Fruit fly (Drosophila melanogaster): ENCODE data around the gene CG3651.
A peak's percentile ranks its signal among the peaks of the same experiment; 100 is the strongest.

Gene CG3651

DNA sequence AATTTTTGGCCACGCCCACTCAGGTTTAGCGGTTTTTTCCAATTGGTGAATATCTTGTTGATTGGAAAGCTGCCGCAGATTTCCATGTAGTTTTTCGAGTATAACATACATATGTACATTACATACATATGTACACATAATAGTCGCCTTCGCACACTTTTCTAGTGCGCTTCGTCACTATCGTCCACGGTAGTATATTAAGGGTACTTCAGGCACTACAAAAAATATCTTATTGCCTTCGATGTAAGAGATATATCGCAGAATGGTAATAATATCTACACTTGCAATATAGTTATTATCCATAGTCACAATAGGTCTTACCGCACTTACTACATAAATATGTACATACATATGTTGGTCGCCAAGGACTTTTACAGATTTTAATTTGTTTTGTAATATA is 11.8 kb downstream of the CG3651 start:
- TF ChIP-seq CG31627 (GFP tag; optimal IDR thresholded peaks at IDR 0.05) (no peak), CG34406 (GFP tag; optimal IDR thresholded peaks at IDR 0.05) (no peak), CG10631 (GFP tag; optimal IDR thresholded peaks at IDR 0.05) (no peak), svp (GFP tag) (no peak), Eip78C (GFP tag) (peak; percentile 58), Eip93F (GFP tag; optimal IDR thresholded peaks at IDR 0.05) (no peak), CG11294 (GFP tag; IDR thresholded peaks at IDR 0.05) (no peak), CG32006 (GFP tag; optimal IDR thresholded peaks at IDR 0.05) (peak; percentile 36)

DNA sequence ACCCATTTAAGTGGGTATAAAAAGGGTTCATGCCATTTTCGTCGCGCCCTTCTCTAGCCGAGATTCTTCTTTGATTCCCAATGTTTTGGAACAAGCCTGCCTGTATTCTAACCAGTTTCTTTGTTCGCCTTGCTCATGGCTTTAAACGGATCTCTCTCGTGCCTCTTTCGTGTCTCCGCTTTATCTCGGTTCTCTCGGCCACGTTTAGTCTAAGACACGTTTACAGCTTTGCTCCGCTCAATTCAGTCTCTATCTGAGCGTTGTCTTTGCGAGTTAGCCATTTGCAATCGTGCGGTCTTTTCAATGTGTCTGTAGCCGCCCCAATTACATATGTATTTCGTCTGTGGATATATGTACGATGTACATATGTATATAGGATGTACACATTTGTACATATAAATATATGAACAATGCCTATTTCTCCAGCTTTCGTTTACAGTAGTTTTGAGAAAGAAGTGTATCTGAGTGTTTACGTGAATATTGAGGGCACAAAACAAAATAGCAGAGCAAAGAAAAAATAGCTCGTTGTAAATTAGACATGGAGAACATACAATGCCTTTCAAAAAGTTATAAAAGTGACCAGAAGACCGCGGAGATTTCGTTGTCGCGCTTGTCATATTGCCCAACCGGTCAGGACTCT is 13.1 kb downstream of the CG3651 start:
- TF ChIP-seq Eip78C (GFP tag) (peak; percentile 76), CG11762 (GFP tag; optimal IDR thresholded peaks at IDR 0.05; ENCODE audit: insufficient read depth) (no peak), Sox14 (GFP tag; optimal IDR thresholded peaks at IDR 0.05) (peak; percentile 84), CG31627 (GFP tag; optimal IDR thresholded peaks at IDR 0.05) (no peak), CG15336 (GFP tag; IDR thresholded peaks at IDR 0.05) (peak; percentile 49; the same call in 1 of the 2 replicates), Hr39 (GFP tag; optimal IDR thresholded peaks at IDR 0.05) (no peak), esn (GFP tag; optimal IDR thresholded peaks at IDR 0.05) (no peak), achi (GFP tag; optimal IDR thresholded peaks at IDR 0.05) (no peak), net (GFP tag; optimal IDR thresholded peaks at IDR 0.05) (no peak), Eip75B (GFP tag; optimal IDR thresholded peaks at IDR 0.05) (no peak), CG9139 (GFP tag; optimal IDR thresholded peaks at IDR 0.05) (peak; percentile 18), CG6808 (GFP tag; optimal IDR thresholded peaks at IDR 0.05) (peak; percentile 20), CG8119 (GFP tag; IDR thresholded peaks at IDR 0.05) (peak; percentile 52; the same call in 1 of the 3 replicates), fd85E (GFP tag; optimal IDR thresholded peaks at IDR 0.05) (no peak), eg (GFP tag; IDR thresholded peaks at IDR 0.05) (no peak), dsx (GFP tag; optimal IDR thresholded peaks at IDR 0.05; ENCODE audit: poor library complexity, severe bottlenecking) (no peak), fd59A (GFP tag; optimal IDR thresholded peaks at IDR 0.05) (no peak), Ets21C (GFP tag; optimal IDR thresholded peaks at IDR 0.05) (no peak), Smox (GFP tag; optimal IDR thresholded peaks at IDR 0.05) (no peak), CG3919 (GFP tag; optimal IDR thresholded peaks at IDR 0.05) (no peak), Sox102F (GFP tag; optimal IDR thresholded peaks at IDR 0.05) (peak; percentile 45), CG6276 (GFP tag; optimal IDR thresholded peaks at IDR 0.05) (peak; percentile 20), CG34406 (GFP tag; optimal IDR thresholded peaks at IDR 0.05) (no peak), CG7368 (GFP tag; optimal IDR thresholded peaks at IDR 0.05) (no peak), acj6 (GFP tag; optimal IDR thresholded peaks at IDR 0.05) (no peak), CG6792 (GFP tag; optimal IDR thresholded peaks at IDR 0.05) (no peak), Blimp-1 (GFP tag; optimal IDR thresholded peaks at IDR 0.05) (no peak), ss (GFP tag; optimal IDR thresholded peaks at IDR 0.05) (peak in 1 of 2 experiments; percentile 55), CG6163 (GFP tag; IDR thresholded peaks at IDR 0.05) (no peak), Ets96B (tag; optimal IDR thresholded peaks at IDR 0.05) (no peak), vri (GFP tag; optimal IDR thresholded peaks at IDR 0.05) (peak; percentile 24), svp (GFP tag) (no peak), CG3032 (tag; optimal IDR thresholded peaks at IDR 0.05) (no peak), cyc (GFP tag; optimal IDR thresholded peaks at IDR 0.05) (no peak), pdm3 (GFP tag; optimal IDR thresholded peaks at IDR 0.05) (no peak), CG11294 (GFP tag; IDR thresholded peaks at IDR 0.05) (no peak), spab (GFP tag; optimal IDR thresholded peaks at IDR 0.05) (no peak), CG11902 (GFP tag; optimal IDR thresholded peaks at IDR 0.05) (no peak), Met (GFP tag; optimal IDR thresholded peaks at IDR 0.05) (no peak), CG8632 (GFP tag; optimal IDR thresholded peaks at IDR 0.05) (no peak), Eip93F (GFP tag; optimal IDR thresholded peaks at IDR 0.05) (no peak), CG4318 (GFP tag; optimal IDR thresholded peaks at IDR 0.05) (no peak), CG10669 (GFP tag; optimal IDR thresholded peaks at IDR 0.05) (no peak), CG6854 (GFP tag; optimal IDR thresholded peaks at IDR 0.05) (peak; percentile 3)

All from whole organism, prepupa.